Worm (Caenorhabditis elegans) whole organism, late embryonic: Measurements from ENCODE around the gene irld-66.

Source experiments
- unc-3 ChIP-seq, 2 experiments: fragments of 200-800 bp in 1 of 2; sonication (Bioruptor generic) in 1 of 2; sonication (generic microtip) in 1 of 2; conservative IDR thresholded peaks in 1 of 2; optimal IDR thresholded peaks in 1 of 2; 2 replicates each; pipeline versions ENCODE4 v1.3.6 to Lab custom; 2016 to 2022; ENCODE audit warnings: missing compliant biosample characterization in 2 of 2, missing genetic modification characterization in 2 of 2, missing genetic modification reagents in 1 of 2
- unc-55 ChIP-seq: sonication (generic microtip); optimal IDR thresholded peaks from 2 replicates; lab custom pipeline; 2017; ENCODE audit warnings: missing biosample characterization, missing genetic modification reagents, missing genetic modification characterization

The irld-66 gene

ce11 chrII:2888957-2889630 lies 51.6 kb downstream of the irld-66 start, which contains the start of gene pinn-1 (continued):
- TF ChIP-seq unc-55 (GFP tag; lab: Kevin White, UChicago) = peak; percentile 19
- peak; percentile 65 for TF ChIP-seq unc-3 (GFP tag; conservative IDR thresholded peaks at IDR 0.05; lab: Robert Waterston, UW)
- no peak for TF ChIP-seq unc-3 (tag; optimal IDR thresholded peaks at IDR 0.05; lab: Kevin White, UChicago)
- TF ChIP-seq, all 69 proteins: peak for 33
